Fruit fly (Drosophila melanogaster) whole organism, embryonic: ENCODE measurements around the gene tral.
A peak's percentile ranks its signal among the peaks of the same experiment; 100 is the strongest.

Experiments
- Atf6 ChIP-seq: fragments of 200-800 bp; sonication (Bioruptor generic); IDR thresholded peaks from 2 replicates; pipeline ENCODE4 v1.3.6; 2022; ENCODE audit warnings: missing biosample characterization, missing genetic modification characterization
- CG16779 ChIP-seq: fragments of 200-800 bp; sonication (Bioruptor generic); IDR thresholded peaks from 2 replicates; pipeline ENCODE4 v1.3.6; 2022; ENCODE audit warnings: missing biosample characterization, missing genetic modification characterization
- CG5245 ChIP-seq: fragments of 200-800 bp; sonication (Bioruptor generic); optimal IDR thresholded peaks from 3 replicates; lab custom pipeline; 2016; ENCODE audit warnings: missing biosample characterization, missing genetic modification characterization
- CG8478 ChIP-seq: fragments of >200 bp; optimal IDR thresholded peaks from 2 replicates; lab custom pipeline; 2018
- D19B ChIP-seq: fragments of 200-800 bp; sonication (Bioruptor generic); optimal IDR thresholded peaks from 2 replicates; lab custom pipeline; 2017; ENCODE audit warnings: missing biosample characterization, mild to moderate bottlenecking, missing genetic modification characterization
- Dfd ChIP-seq, 2 experiments: fragments of >200 bp; optimal IDR thresholded peaks; 2 replicates each; lab custom pipeline; 2017; ENCODE audit warnings: missing biosample characterization in 2 of 2, missing genetic modification characterization in 2 of 2
- Hr78 ChIP-seq, 2 experiments: fragments of 200-800 bp in 1 of 2; fragments of >200 bp in 1 of 2; sonication (Bioruptor generic) in 1 of 2; optimal IDR thresholded peaks; 2 replicates each; lab custom pipeline; 2017 to 2019; ENCODE audit warnings: missing biosample characterization in 2 of 2, missing genetic modification characterization in 2 of 2, mild to moderate bottlenecking in 1 of 2, moderate library complexity in 1 of 2
- Med ChIP-seq: fragments of 200-800 bp; sonication (Bioruptor generic); peaks from one replicate; lab custom pipeline; 2016; ENCODE audit warnings: missing biosample characterization, missing genetic modification characterization, mild to moderate bottlenecking, inconsistent platforms, moderate library complexity
- Ptx1 ChIP-seq: fragments of 200-800 bp; sonication (Bioruptor generic); IDR thresholded peaks from 2 replicates; pipeline ENCODE4 v1.3.6; 2022; ENCODE audit warnings: missing biosample characterization, missing genetic modification characterization
- cato ChIP-seq: fragments of 200-800 bp; sonication (Bioruptor generic); optimal IDR thresholded peaks from 2 replicates; lab custom pipeline; 2016; ENCODE audit warnings: missing biosample characterization, missing genetic modification characterization, borderline replicate concordance
- scrt ChIP-seq: fragments of 200-800 bp; sonication (Bioruptor generic); optimal IDR thresholded peaks from 2 replicates; lab custom pipeline; 2018; ENCODE audit warnings: missing biosample characterization, mild to moderate bottlenecking, missing genetic modification characterization, moderate library complexity

- TF ChIP-seq Hr78 (GFP tag; optimal IDR thresholded peaks at IDR 0.05; lab: Kevin White, UChicago), result no peak
- peak; percentile 99 for TF ChIP-seq Ptx1 (GFP tag; lab: Robert Waterston, UW)
- no peak for TF ChIP-seq Dfd (GFP tag; optimal IDR thresholded peaks at IDR 0.05; lab: Kevin White, UChicago)
- peak; percentile 72 for TF ChIP-seq Med (GFP tag; lab: Kevin White, UChicago)
- no peak for TF ChIP-seq CG16779 (GFP tag; lab: Robert Waterston, UW)
- peak; percentile 92 for TF ChIP-seq Atf6
- peak; percentile 8 for TF ChIP-seq CG5245 (GFP tag; lab: Kevin White, UChicago)
- TF ChIP-seq scrt, result peak; percentile 73
- TF ChIP-seq cato (GFP tag; lab: Kevin White, UChicago), result no peak
- no peak for TF ChIP-seq CG8478 (lab: Kevin White, UChicago)
- no peak for TF ChIP-seq D19B (GFP tag; lab: Kevin White, UChicago)
Measured at dm6 chr3L:12533392-12534070, 18.7 kb downstream of the tral start, which contains the start of the genes Tsf2 and CG34242.
